Worm (Caenorhabditis elegans) whole organism, L3 larva: ENCODE results near the gene npr-19.
A peak's percentile ranks its signal among the peaks of the same experiment; 100 is the strongest.

Experiments used
- fos-1 ChIP-seq: fragments of 150-350 bp; optimal IDR thresholded peaks from 2 replicates; lab custom pipeline; 2014; ENCODE audit warnings: missing biosample characterization, missing genetic modification characterization
- lin-39 ChIP-seq: fragments of 150-350 bp; optimal IDR thresholded peaks from 2 replicates; lab custom pipeline; 2018; ENCODE audit warnings: missing biosample characterization, missing genetic modification reagents, missing genetic modification characterization
- nfya-1 ChIP-seq: sonication (generic microtip); optimal IDR thresholded peaks from 2 replicates; lab custom pipeline; 2017; ENCODE audit warnings: missing genetic modification characterization, mild to moderate bottlenecking, missing compliant biosample characterization, antibody characterized with exemption, moderate library complexity; ENCODE audit not compliant: insufficient read depth
- nhr-76 ChIP-seq: fragments of 150-350 bp; sonication (generic microtip); optimal IDR thresholded peaks from 5 replicates; lab custom pipeline; 2014; ENCODE audit warnings: missing biosample characterization, missing genetic modification characterization
- pqm-1 ChIP-seq: fragments of 150-350 bp; optimal IDR thresholded peaks from 2 replicates; lab custom pipeline; 2017; ENCODE audit warnings: missing biosample characterization, missing genetic modification characterization, inconsistent platforms
- sea-2 ChIP-seq: fragments of 150-350 bp; sonication (generic microtip); optimal IDR thresholded peaks from 4 replicates; lab custom pipeline; 2014; ENCODE audit warnings: missing biosample characterization, missing genetic modification reagents, missing genetic modification characterization

- TF ChIP-seq lin-39 (tag; lab: Kevin White, UChicago) (peak; percentile 99), nhr-76 (no peak), nfya-1 (tag; lab: Kevin White, UChicago) (peak; percentile 98), sea-2 (GFP tag; lab: Kevin White, UChicago) (no peak), pqm-1 (tag; lab: Kevin White, UChicago) (peak; percentile 64), fos-1 (tag; lab: Kevin White, UChicago) (peak; percentile 84)
Observed at ce11 chrX:768061-768646, 32.7 kb upstream of the npr-19 start, which contains the start of the genes trap-2 and ile-2.
